Worm (Caenorhabditis elegans) whole organism, L1 larva: ENCODE data around the gene srsx-15.

Experiments used
- C34B4.2 ChIP-seq: sonication (generic microtip); optimal IDR thresholded peaks from 2 replicates; lab custom pipeline; 2017; ENCODE audit warnings: mild to moderate bottlenecking, missing genetic modification characterization, missing compliant biosample characterization
- F16B12.6 ChIP-seq: fragments of 150-350 bp; optimal IDR thresholded peaks from 2 replicates; lab custom pipeline; 2014; ENCODE audit warnings: missing biosample characterization, missing genetic modification characterization
- ceh-63 ChIP-seq: fragments of 200-800 bp; sonication (Bioruptor generic); optimal IDR thresholded peaks from 2 replicates; lab custom pipeline; 2018; ENCODE audit warnings: mild to moderate bottlenecking, missing genetic modification characterization, missing compliant biosample characterization
- ceh-8 ChIP-seq: fragments of 200-800 bp; sonication (Bioruptor generic); optimal IDR thresholded peaks from 2 replicates; lab custom pipeline; 2018; ENCODE audit warnings: mild to moderate bottlenecking, missing genetic modification characterization, moderate library complexity, missing compliant biosample characterization
- ceh-82 ChIP-seq, 3 experiments: fragments of 150-350 bp in 1 of 3; sonication (generic microtip) in 2 of 3; optimal IDR thresholded peaks; 2 replicates each; lab custom pipeline; 2014 to 2017; ENCODE audit warnings: missing biosample characterization in 3 of 3, missing genetic modification characterization in 3 of 3
- dsc-1 ChIP-seq: sonication (generic microtip); optimal IDR thresholded peaks from 2 replicates; lab custom pipeline; 2016; ENCODE audit warnings: mild to moderate bottlenecking, missing genetic modification characterization, missing compliant biosample characterization
- efl-1 ChIP-seq, 4 experiments: fragments of 150-350 bp; optimal IDR thresholded peaks in 3 of 4; peaks in 1 of 4; 1 replicate in 1 of 4; 2 replicates in 3 of 4; lab custom pipeline; 2014; ENCODE audit warnings: missing biosample characterization in 2 of 4, missing genetic modification characterization in 2 of 4, missing genetic modification reagents in 2 of 4
- fkh-8 ChIP-seq: sonication (generic microtip); optimal IDR thresholded peaks from 2 replicates; lab custom pipeline; 2016; ENCODE audit warnings: mild to moderate bottlenecking, missing genetic modification characterization, missing compliant biosample characterization
- hlh-17 ChIP-seq: fragments of 200-800 bp; sonication (Bioruptor generic); optimal IDR thresholded peaks from 2 replicates; lab custom pipeline; 2018; ENCODE audit warnings: missing genetic modification characterization, mild to moderate bottlenecking, missing compliant biosample characterization, moderate library complexity, borderline replicate concordance
- hlh-4 ChIP-seq: sonication (generic microtip); optimal IDR thresholded peaks from 2 replicates; lab custom pipeline; 2016; ENCODE audit warnings: mild to moderate bottlenecking, missing genetic modification characterization, missing compliant biosample characterization
- hpl-2 ChIP-seq: fragments of 150-350 bp; optimal IDR thresholded peaks from 2 replicates; lab custom pipeline; 2014; ENCODE audit warnings: missing biosample characterization, missing genetic modification reagents, missing genetic modification characterization
- lin-39 ChIP-seq: fragments of 150-350 bp; optimal IDR thresholded peaks from 2 replicates; lab custom pipeline; 2014; ENCODE audit warnings: missing biosample characterization, missing genetic modification reagents, missing genetic modification characterization
- mep-1 ChIP-seq: fragments of 150-350 bp; optimal IDR thresholded peaks from 2 replicates; lab custom pipeline; 2014; ENCODE audit warnings: missing biosample characterization, missing genetic modification characterization
- nhr-11 ChIP-seq: fragments of 150-350 bp; optimal IDR thresholded peaks from 2 replicates; lab custom pipeline; 2014; ENCODE audit warnings: missing biosample characterization, missing genetic modification characterization
- nhr-12 ChIP-seq: sonication (generic microtip); optimal IDR thresholded peaks from 2 replicates; lab custom pipeline; 2017; ENCODE audit warnings: missing biosample characterization, missing genetic modification characterization
- nhr-28 ChIP-seq: fragments of 150-350 bp; optimal IDR thresholded peaks from 2 replicates; lab custom pipeline; 2014; ENCODE audit warnings: missing biosample characterization, missing genetic modification characterization
- nhr-47 ChIP-seq: sonication (generic microtip); optimal IDR thresholded peaks from 2 replicates; lab custom pipeline; 2016; ENCODE audit warnings: mild to moderate bottlenecking, missing genetic modification characterization, moderate library complexity, missing compliant biosample characterization
- nhr-71 ChIP-seq: sonication (generic microtip); optimal IDR thresholded peaks from 2 replicates; lab custom pipeline; 2016; ENCODE audit warnings: mild to moderate bottlenecking, missing genetic modification characterization, moderate library complexity, missing compliant biosample characterization
- nhr-76 ChIP-seq: sonication (generic microtip); optimal IDR thresholded peaks from 2 replicates; lab custom pipeline; 2017; ENCODE audit warnings: missing biosample characterization, missing genetic modification characterization
- pax-3 ChIP-seq: fragments of 200-800 bp; sonication (Bioruptor generic); optimal IDR thresholded peaks from 2 replicates; lab custom pipeline; 2018; ENCODE audit warnings: mild to moderate bottlenecking, missing genetic modification characterization, moderate library complexity, missing compliant biosample characterization
- rnt-1 ChIP-seq: sonication (generic microtip); optimal IDR thresholded peaks from 2 replicates; lab custom pipeline; 2016; ENCODE audit warnings: mild to moderate bottlenecking, missing genetic modification characterization, moderate library complexity, missing compliant biosample characterization
- snpc-4 ChIP-seq: fragments of 150-350 bp; optimal IDR thresholded peaks from 2 replicates; lab custom pipeline; 2014; ENCODE audit warnings: missing biosample characterization, missing genetic modification characterization
- snu-23 ChIP-seq: sonication (generic microtip); optimal IDR thresholded peaks from 2 replicates; lab custom pipeline; 2016; ENCODE audit warnings: missing genetic modification characterization, missing compliant biosample characterization
- tlp-1 ChIP-seq: fragments of 150-350 bp; optimal IDR thresholded peaks from 2 replicates; lab custom pipeline; 2014; ENCODE audit warnings: missing biosample characterization, missing genetic modification characterization
- vab-15 ChIP-seq: sonication (generic microtip); optimal IDR thresholded peaks from 2 replicates; lab custom pipeline; 2017; ENCODE audit warnings: missing genotype, mild to moderate bottlenecking, missing genetic modification characterization, missing compliant biosample characterization
- xbp-1 ChIP-seq: sonication (generic microtip); optimal IDR thresholded peaks from 2 replicates; lab custom pipeline; 2016; ENCODE audit warnings: missing genetic modification characterization, missing compliant biosample characterization

srsx-15 gene

DNA sequence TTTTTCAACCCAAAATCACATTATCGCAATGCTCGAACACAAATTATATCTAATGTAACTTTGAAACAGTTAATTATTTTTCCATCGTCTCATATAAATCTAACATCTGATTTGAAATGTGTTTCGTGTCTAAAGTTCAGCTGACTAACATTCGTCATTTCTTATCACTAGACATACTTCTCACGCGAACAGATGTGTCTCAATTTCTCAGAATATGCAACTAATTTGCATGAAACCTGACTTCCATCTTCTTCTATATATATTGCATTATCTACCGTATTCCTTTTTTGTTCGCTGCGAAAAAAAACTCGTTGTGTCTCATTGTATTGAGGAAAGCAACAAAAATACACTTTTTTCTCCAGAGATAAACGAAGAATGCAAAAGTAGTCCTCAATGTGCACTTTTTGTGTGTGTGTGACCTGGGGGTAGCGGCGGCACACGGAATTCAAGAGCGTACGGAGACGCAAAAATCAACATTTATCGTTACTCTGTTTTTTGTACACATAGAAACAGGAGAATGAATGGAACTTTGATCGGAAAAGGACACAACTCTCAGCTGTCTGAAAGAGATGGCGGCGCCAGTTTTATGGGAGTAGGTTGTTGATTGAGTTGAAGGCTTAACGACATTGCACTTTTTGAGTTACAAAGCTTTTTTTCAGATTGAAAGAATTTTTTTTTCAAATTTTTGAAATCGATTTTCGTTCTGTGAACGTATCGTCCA, 42.9 kb downstream of the srsx-15 start:
- TF ChIP-seq mep-1 (tag; lab: Kevin White, UChicago) (peak; percentile 22), nhr-28 (tag; lab: Kevin White, UChicago) (no peak), nhr-11 (no peak), hlh-4 (tag; lab: Kevin White, UChicago) (peak; percentile 78), nhr-71 (tag; lab: Kevin White, UChicago) (peak; percentile 64), fkh-8 (tag; lab: Kevin White, UChicago) (peak; percentile 85), dsc-1 (tag; lab: Kevin White, UChicago) (peak; percentile 71), nhr-47 (tag; lab: Kevin White, UChicago) (peak; percentile 48), tlp-1 (no peak)

DNA sequence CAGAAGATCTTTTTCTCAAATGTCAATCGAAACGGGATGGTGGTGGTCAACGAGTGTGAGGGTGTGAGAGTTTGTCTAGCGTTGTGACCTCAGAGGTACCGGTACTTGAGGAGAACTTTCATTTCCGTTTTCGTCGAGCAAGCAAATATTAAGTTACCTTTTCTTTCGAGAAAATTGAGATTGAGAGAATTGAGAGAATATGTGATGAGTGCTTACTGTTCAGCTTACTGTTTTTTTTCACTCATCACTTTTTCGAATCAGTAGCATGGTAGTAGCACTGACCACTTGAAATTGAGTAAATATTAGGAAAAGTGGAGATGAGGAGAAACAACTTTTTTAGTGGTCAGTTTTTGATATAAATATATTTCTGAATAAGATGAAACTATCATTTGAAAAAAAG, 49.6 kb downstream of the srsx-15 start, which contains the start of gene T12E12.6:
Gene T12E12.6 (minus strand): TSS at position 101 of the 400 bp plus-strand sequence.
- no peak for TF ChIP-seq nhr-12 (tag; lab: Kevin White, UChicago)
- no peak for TF ChIP-seq pax-3
- no peak for TF ChIP-seq nhr-47 (tag; lab: Kevin White, UChicago)
- no peak for TF ChIP-seq xbp-1
- no peak for TF ChIP-seq hpl-2 (GFP tag; lab: Kevin White, UChicago)
- TF ChIP-seq hlh-4 (tag; lab: Kevin White, UChicago) = no peak
- no peak for TF ChIP-seq rnt-1 (tag; lab: Kevin White, UChicago)
- no peak for TF ChIP-seq hlh-17
- no peak for TF ChIP-seq snpc-4 (tag; lab: Kevin White, UChicago)
- no peak for TF ChIP-seq ceh-63 (GFP tag; lab: Kevin White, UChicago)
- TF ChIP-seq snu-23 = no peak
- no peak for TF ChIP-seq lin-39 (tag; lab: Kevin White, UChicago)
- TF ChIP-seq ceh-82 (tag; optimal IDR thresholded peaks at IDR 0.05; lab: Kevin White, UChicago) = no peak
- TF ChIP-seq F16B12.6 (tag; lab: Kevin White, UChicago) = no peak
- TF ChIP-seq vab-15 (tag; lab: Kevin White, UChicago) = no peak
- TF ChIP-seq ceh-8 (GFP tag; lab: Kevin White, UChicago) = no peak

ce11 chrIV:5572693-5573092, 50.9 kb downstream of the srsx-15 start:
- no peak for TF ChIP-seq nhr-76 (tag; lab: Kevin White, UChicago)
- TF ChIP-seq efl-1 (optimal IDR thresholded peaks at IDR 0.05; lab: Kevin White, UChicago) = no peak
- TF ChIP-seq efl-1 (GFP tag; optimal IDR thresholded peaks at IDR 0.05 in 1 of 2; lab: Kevin White, UChicago) = peak in 1 of 2 experiments; percentile 79
- TF ChIP-seq ceh-82 (tag; optimal IDR thresholded peaks at IDR 0.05; lab: Kevin White, UChicago) = no peak
- no peak for TF ChIP-seq C34B4.2 (tag; lab: Kevin White, UChicago)
- TF ChIP-seq, all 84 proteins: peak for 1
